Worm (Caenorhabditis elegans) whole organism, L3 larva: ENCODE data around the gene atf-2.

Experiments
- R02D3.7 ChIP-seq: fragments of 150-350 bp; optimal IDR thresholded peaks from 2 replicates; lab custom pipeline; 2014; ENCODE audit warnings: missing biosample characterization, missing genetic modification characterization
- ZK546.5 ChIP-seq: sonication (generic microtip); optimal IDR thresholded peaks from 2 replicates; lab custom pipeline; 2017; ENCODE audit warnings: missing biosample characterization, missing genetic modification characterization
- aly-2 ChIP-seq: fragments of 150-350 bp; optimal IDR thresholded peaks from 2 replicates; lab custom pipeline; 2014; ENCODE audit warnings: missing biosample characterization, missing genetic modification characterization
- ama-1 ChIP-seq: fragments of 150-350 bp; optimal IDR thresholded peaks from 2 replicates; lab custom pipeline; 2018
- ceh-16 ChIP-seq: sonication (generic microtip); optimal IDR thresholded peaks from 2 replicates; lab custom pipeline; 2017; ENCODE audit warnings: missing biosample characterization, missing genetic modification characterization
- daf-12 ChIP-seq: fragments of 150-350 bp; optimal IDR thresholded peaks from 2 replicates; lab custom pipeline; 2014; ENCODE audit warnings: missing biosample characterization, missing genetic modification reagents, missing genetic modification characterization
- egl-27 ChIP-seq: sonication (generic microtip); optimal IDR thresholded peaks from 4 replicates; lab custom pipeline; 2017; ENCODE audit warnings: missing biosample characterization, missing genetic modification reagents, missing genetic modification characterization
- egl-5 ChIP-seq: fragments of 150-350 bp; optimal IDR thresholded peaks from 2 replicates; lab custom pipeline; 2017; ENCODE audit warnings: missing biosample characterization, missing genetic modification reagents, missing genetic modification characterization, inconsistent platforms
- elt-1 ChIP-seq: fragments of 150-350 bp; optimal IDR thresholded peaks from 2 replicates; lab custom pipeline; 2014; ENCODE audit warnings: missing biosample characterization, missing genetic modification characterization
- elt-2 ChIP-seq: sonication (generic microtip); optimal IDR thresholded peaks from 2 replicates; lab custom pipeline; 2016; ENCODE audit warnings: missing genetic modification reagents, mild to moderate bottlenecking, missing genetic modification characterization, missing compliant biosample characterization
- elt-3 ChIP-seq, 3 experiments: fragments of 150-350 bp in 1 of 3; sonication (generic microtip) in 2 of 3; optimal IDR thresholded peaks; 2 replicates in 2 of 3; 4 replicates in 1 of 3; lab custom pipeline; 2014 to 2017; ENCODE audit warnings: missing biosample characterization in 3 of 3, missing genetic modification characterization in 3 of 3
- eor-1 ChIP-seq, 2 experiments: fragments of 150-350 bp; optimal IDR thresholded peaks; 2 replicates each; lab custom pipeline; 2014 to 2018; ENCODE audit warnings: missing biosample characterization in 2 of 2, missing genetic modification characterization in 2 of 2
- fkh-2 ChIP-seq: fragments of 150-350 bp; optimal IDR thresholded peaks from 2 replicates; lab custom pipeline; 2014; ENCODE audit warnings: missing biosample characterization, missing genetic modification reagents, missing genetic modification characterization
- hmg-11 ChIP-seq: sonication (generic microtip); optimal IDR thresholded peaks from 2 replicates; lab custom pipeline; 2016; ENCODE audit warnings: missing genetic modification characterization, missing compliant biosample characterization
- jun-1 ChIP-seq: fragments of 150-350 bp; optimal IDR thresholded peaks from 2 replicates; lab custom pipeline; 2014; ENCODE audit warnings: missing biosample characterization, missing genetic modification reagents, missing genetic modification characterization
- lin-15B ChIP-seq: fragments of 150-350 bp; optimal IDR thresholded peaks from 2 replicates; lab custom pipeline; 2014; ENCODE audit warnings: missing biosample characterization, missing genetic modification characterization
- lin-39 ChIP-seq: fragments of 150-350 bp; optimal IDR thresholded peaks from 2 replicates; lab custom pipeline; 2018; ENCODE audit warnings: missing biosample characterization, missing genetic modification reagents, missing genetic modification characterization
- lsy-12 ChIP-seq: sonication (generic microtip); optimal IDR thresholded peaks from 2 replicates; lab custom pipeline; 2016; ENCODE audit warnings: mild to moderate bottlenecking, missing genetic modification characterization, missing compliant biosample characterization
- mml-1 ChIP-seq: fragments of 150-350 bp; sonication (generic microtip); optimal IDR thresholded peaks from 3 replicates; lab custom pipeline; 2014; ENCODE audit warnings: missing biosample characterization, missing genetic modification characterization
- nfya-1 ChIP-seq: sonication (generic microtip); optimal IDR thresholded peaks from 2 replicates; lab custom pipeline; 2017; ENCODE audit warnings: missing genetic modification characterization, mild to moderate bottlenecking, missing compliant biosample characterization, antibody characterized with exemption, moderate library complexity; ENCODE audit not compliant: insufficient read depth
- nhr-11 ChIP-seq: fragments of 150-350 bp; optimal IDR thresholded peaks from 2 replicates; lab custom pipeline; 2014; ENCODE audit warnings: missing biosample characterization, missing genetic modification characterization
- nhr-12 ChIP-seq: fragments of 150-350 bp; optimal IDR thresholded peaks from 2 replicates; lab custom pipeline; 2014; ENCODE audit warnings: missing biosample characterization, missing genetic modification characterization
- nhr-23 ChIP-seq: fragments of 150-350 bp; optimal IDR thresholded peaks from 2 replicates; lab custom pipeline; 2014; ENCODE audit warnings: missing biosample characterization, missing genetic modification reagents, missing genetic modification characterization
- nhr-237 ChIP-seq: fragments of 150-350 bp; optimal IDR thresholded peaks from 2 replicates; lab custom pipeline; 2014; ENCODE audit warnings: missing biosample characterization, missing genetic modification characterization
- nhr-25 ChIP-seq: sonication (generic microtip); optimal IDR thresholded peaks from 2 replicates; lab custom pipeline; 2017; ENCODE audit warnings: missing biosample characterization, missing genetic modification characterization
- nhr-28 ChIP-seq: fragments of 150-350 bp; optimal IDR thresholded peaks from 2 replicates; lab custom pipeline; 2014; ENCODE audit warnings: missing biosample characterization, missing genetic modification characterization
- nhr-76 ChIP-seq: fragments of 150-350 bp; sonication (generic microtip); optimal IDR thresholded peaks from 5 replicates; lab custom pipeline; 2014; ENCODE audit warnings: missing biosample characterization, missing genetic modification characterization
- nhr-77 ChIP-seq: fragments of 150-350 bp; optimal IDR thresholded peaks from 2 replicates; lab custom pipeline; 2014; ENCODE audit warnings: missing biosample characterization, missing genetic modification characterization
- pha-4 ChIP-seq: fragments of 150-350 bp; optimal IDR thresholded peaks from 2 replicates; lab custom pipeline; 2014; ENCODE audit warnings: missing biosample characterization, missing genetic modification reagents, missing genetic modification characterization
- pqm-1 ChIP-seq: fragments of 150-350 bp; optimal IDR thresholded peaks from 2 replicates; lab custom pipeline; 2017; ENCODE audit warnings: missing biosample characterization, missing genetic modification characterization, inconsistent platforms
- skn-1 ChIP-seq: fragments of 150-350 bp; optimal IDR thresholded peaks from 2 replicates; lab custom pipeline; 2014; ENCODE audit warnings: missing biosample characterization, missing genetic modification characterization
- snpc-4 ChIP-seq: fragments of 150-350 bp; optimal IDR thresholded peaks from 2 replicates; lab custom pipeline; 2014; ENCODE audit warnings: missing biosample characterization, missing genetic modification characterization
- unc-39 ChIP-seq: sonication (generic microtip); optimal IDR thresholded peaks from 4 replicates; lab custom pipeline; 2017; ENCODE audit warnings: missing biosample characterization, missing genetic modification characterization
- unc-62 ChIP-seq: fragments of 150-350 bp; sonication (generic microtip); optimal IDR thresholded peaks from 4 replicates; lab custom pipeline; 2014; ENCODE audit warnings: missing biosample characterization, missing genetic modification reagents, missing genetic modification characterization
- zag-1 ChIP-seq: fragments of 150-350 bp; optimal IDR thresholded peaks from 2 replicates; lab custom pipeline; 2014; ENCODE audit warnings: missing biosample characterization, missing genetic modification characterization
- ztf-11 ChIP-seq: fragments of 150-350 bp; optimal IDR thresholded peaks from 2 replicates; lab custom pipeline; 2014; ENCODE audit warnings: missing biosample characterization, missing genetic modification characterization
- ztf-4 ChIP-seq: fragments of 150-350 bp; optimal IDR thresholded peaks from 2 replicates; lab custom pipeline; 2014; ENCODE audit warnings: missing biosample characterization, missing genetic modification characterization

Gene atf-2

ce11 chrII:8714913-8715447, 36.8 kb upstream of the atf-2 start, which contains the start of the genes rab-21 and T01B7.13:
rab-21 (minus strand) TSS chrII:8715013.
T01B7.13 (plus strand) TSS chrII:8715397.
- no peak for TF ChIP-seq daf-12 (tag; lab: Kevin White, UChicago)

- TF ChIP-seq fkh-2 (no peak), nfya-1 (tag; lab: Kevin White, UChicago) (peak; percentile 39), pha-4 (tag; lab: Kevin White, UChicago) (peak; percentile 41), jun-1 (tag; lab: Kevin White, UChicago) (no peak), daf-12 (tag; lab: Kevin White, UChicago) (no peak), nhr-28 (tag; lab: Kevin White, UChicago) (no peak), lin-15B (tag; lab: Kevin White, UChicago) (peak; percentile 2), skn-1 (tag; lab: Kevin White, UChicago) (no peak), elt-3 (tag; optimal IDR thresholded peaks at IDR 0.05; lab: Kevin White, UChicago) (no peak), eor-1 (tag; optimal IDR thresholded peaks at IDR 0.05; lab: Kevin White, UChicago) (no peak), snpc-4 (tag; lab: Kevin White, UChicago) (peak; percentile 16), ztf-11 (tag; lab: Kevin White, UChicago) (no peak), nhr-23 (tag; lab: Kevin White, UChicago) (peak; percentile 29), elt-2 (peak; percentile 6)
Measured at ce11 chrII:8716231-8716878, 35.4 kb upstream of the atf-2 start, which contains the start of the genes cyn-11 and T01B7.5. cyn-11 (minus strand) TSS chrII:8716281. T01B7.5 (plus strand) TSS chrII:8716828.

DNA sequence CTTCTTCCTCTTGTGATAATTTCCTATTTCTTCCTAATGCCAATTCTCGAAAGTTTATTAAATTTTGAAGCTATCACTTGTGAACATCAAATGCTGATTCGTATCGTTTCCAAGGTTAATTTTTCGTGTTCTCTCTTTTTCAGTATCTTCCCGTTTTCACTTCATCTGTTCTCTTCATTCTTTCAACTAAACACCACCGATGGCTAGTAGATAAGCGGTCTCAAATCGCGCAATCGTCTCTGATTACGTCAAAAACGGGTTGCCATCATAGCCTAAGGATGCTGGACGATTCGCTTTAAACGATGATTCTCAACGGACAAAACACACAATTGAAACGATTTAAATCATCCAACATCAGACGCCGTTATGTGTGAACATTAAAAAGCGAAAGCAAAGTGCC, 34.2 kb upstream of the atf-2 start:
- TF ChIP-seq ama-1 (lab: Kevin White, UChicago) (no peak), ZK546.5 (tag; lab: Kevin White, UChicago) (no peak), nfya-1 (tag; lab: Kevin White, UChicago) (no peak), nhr-23 (tag; lab: Kevin White, UChicago) (peak; percentile 66), ztf-11 (tag; lab: Kevin White, UChicago) (no peak), nhr-25 (tag; lab: Kevin White, UChicago) (peak; percentile 93), unc-39 (tag; lab: Kevin White, UChicago) (no peak), nhr-11 (tag; lab: Kevin White, UChicago) (no peak), ztf-4 (tag; lab: Kevin White, UChicago) (no peak), elt-3 (tag; optimal IDR thresholded peaks at IDR 0.05; lab: Kevin White, UChicago) (no peak), nhr-12 (tag; lab: Kevin White, UChicago) (no peak), ceh-16 (tag; lab: Kevin White, UChicago) (no peak), jun-1 (tag; lab: Kevin White, UChicago) (no peak), snpc-4 (tag; lab: Kevin White, UChicago) (no peak), R02D3.7 (no peak), eor-1 (tag; optimal IDR thresholded peaks at IDR 0.05; lab: Kevin White, UChicago) (no peak), mml-1 (tag; lab: Kevin White, UChicago) (no peak), elt-1 (peak; percentile 98), nhr-76 (tag; lab: Kevin White, UChicago) (no peak), nhr-28 (tag; lab: Kevin White, UChicago) (no peak), hmg-11 (tag; lab: Kevin White, UChicago) (no peak)

ce11 chrII:8721955-8722524, 29.7 kb upstream of the atf-2 start, which contains the start of gene trcs-2:
trcs-2 (plus strand) TSS chrII:8722474.
- TF ChIP-seq snpc-4 (tag; lab: Kevin White, UChicago): no peak
- no peak for TF ChIP-seq egl-27 (tag; lab: Kevin White, UChicago)
- TF ChIP-seq lsy-12 (tag; lab: Kevin White, UChicago): no peak
- TF ChIP-seq skn-1 (tag; lab: Kevin White, UChicago): no peak
- TF ChIP-seq ceh-16 (tag; lab: Kevin White, UChicago): no peak
- no peak for TF ChIP-seq pqm-1
- TF ChIP-seq nhr-77 (tag; lab: Kevin White, UChicago): no peak
- TF ChIP-seq nhr-237 (tag; lab: Kevin White, UChicago): no peak
- no peak for TF ChIP-seq egl-5 (tag; lab: Kevin White, UChicago)
- TF ChIP-seq ZK546.5 (tag; lab: Kevin White, UChicago): no peak
- TF ChIP-seq zag-1 (tag; lab: Kevin White, UChicago): no peak
- no peak for TF ChIP-seq ztf-4 (tag; lab: Kevin White, UChicago)
- TF ChIP-seq lin-39 (tag; lab: Kevin White, UChicago): no peak
- TF ChIP-seq unc-62 (GFP tag; lab: Kevin White, UChicago): no peak
- TF ChIP-seq ztf-11 (tag; lab: Kevin White, UChicago): no peak
- no peak for TF ChIP-seq aly-2 (tag; lab: Kevin White, UChicago)
